Worm (Caenorhabditis elegans) whole organism, young adult: ENCODE data around the gene gro-1.

Source experiments
- D2030.7 ChIP-seq: fragments of 200-800 bp; sonication (Bioruptor generic); IDR thresholded peaks from 2 replicates; pipeline ENCODE4 v1.3.6; 2022; ENCODE audit warnings: missing genetic modification reagents, missing genetic modification characterization, missing compliant biosample characterization
- F10E7.11 ChIP-seq: sonication (generic microtip); optimal IDR thresholded peaks from 2 replicates; lab custom pipeline; 2017; ENCODE audit warnings: mild to moderate bottlenecking, missing genetic modification characterization, moderate library complexity, missing compliant biosample characterization
- F22D6.2 ChIP-seq: sonication (generic microtip); optimal IDR thresholded peaks from 2 replicates; lab custom pipeline; 2016; ENCODE audit warnings: mild to moderate bottlenecking, missing genetic modification characterization, missing compliant biosample characterization
- F23B12.7 ChIP-seq: sonication (generic microtip); optimal IDR thresholded peaks from 2 replicates; lab custom pipeline; 2017; ENCODE audit warnings: missing genetic modification characterization, mild to moderate bottlenecking, missing compliant biosample characterization, antibody characterized with exemption, moderate library complexity; ENCODE audit not compliant: insufficient read depth
- F39B2.1 ChIP-seq: fragments of 200-800 bp; sonication (Bioruptor generic); IDR thresholded peaks from 2 replicates; pipeline ENCODE4 v1.3.6; 2022; ENCODE audit warnings: missing genetic modification reagents, missing genetic modification characterization, missing compliant biosample characterization
- F49E8.2 ChIP-seq: sonication (generic microtip); optimal IDR thresholded peaks from 3 replicates; lab custom pipeline; 2017; ENCODE audit warnings: missing genetic modification characterization, mild to moderate bottlenecking, missing compliant biosample characterization, antibody characterized with exemption, moderate library complexity; ENCODE audit not compliant: insufficient read depth
- F57C9.4 ChIP-seq: sonication (generic microtip); optimal IDR thresholded peaks from 2 replicates; lab custom pipeline; 2017; ENCODE audit warnings: mild to moderate bottlenecking, missing genetic modification characterization, missing compliant biosample characterization
- T07F8.4 ChIP-seq: sonication (generic microtip); optimal IDR thresholded peaks from 2 replicates; lab custom pipeline; 2016; ENCODE audit warnings: mild to moderate bottlenecking, missing genetic modification characterization, moderate library complexity, missing compliant biosample characterization
- T26A5.8 ChIP-seq: sonication (generic microtip); optimal IDR thresholded peaks from 2 replicates; lab custom pipeline; 2016; ENCODE audit warnings: missing genetic modification characterization, missing compliant biosample characterization
- Y53F4B.3 ChIP-seq: fragments of 200-800 bp; sonication (Bioruptor generic); IDR thresholded peaks from 2 replicates; pipeline ENCODE4 v1.3.6; 2022; ENCODE audit warnings: missing genetic modification reagents, missing genetic modification characterization, missing compliant biosample characterization
- ZK185.1 ChIP-seq: sonication (generic microtip); optimal IDR thresholded peaks from 2 replicates; lab custom pipeline; 2016; ENCODE audit warnings: mild to moderate bottlenecking, missing genetic modification characterization, missing compliant biosample characterization; ENCODE audit not compliant: poor library complexity, severe bottlenecking
- ama-1 ChIP-seq, 3 experiments: fragments of 150-350 bp in 1 of 3; sonication (generic microtip) in 2 of 3; optimal IDR thresholded peaks; 2 replicates each; lab custom pipeline; 2014 to 2018; ENCODE audit warnings: missing biosample characterization in 2 of 3, missing genetic modification characterization in 2 of 3, missing genetic modification reagents in 2 of 3
- aptf-2 ChIP-seq: fragments of 200-800 bp; sonication (Bioruptor generic); conservative IDR thresholded peaks from 2 replicates; pipeline ENCODE4 v1.3.6; 2022; ENCODE audit warnings: missing genetic modification reagents, missing genetic modification characterization, missing compliant biosample characterization
- atf-7 ChIP-seq: sonication (generic microtip); optimal IDR thresholded peaks from 2 replicates; lab custom pipeline; 2017; ENCODE audit warnings: mild to moderate bottlenecking, missing genetic modification characterization, missing compliant biosample characterization
- athp-1 ChIP-seq: sonication (generic microtip); optimal IDR thresholded peaks from 2 replicates; lab custom pipeline; 2017; ENCODE audit warnings: mild to moderate bottlenecking, missing genetic modification characterization, missing compliant biosample characterization
- attf-5 ChIP-seq: fragments of 200-800 bp; sonication (Bioruptor generic); optimal IDR thresholded peaks from 2 replicates; lab custom pipeline; 2018; ENCODE audit warnings: mild to moderate bottlenecking, missing genetic modification characterization, missing compliant biosample characterization
- cebp-2 ChIP-seq: fragments of 200-800 bp; sonication (Bioruptor generic); IDR thresholded peaks from 2 replicates; pipeline ENCODE4 v1.3.6; 2022; ENCODE audit warnings: missing genetic modification characterization, missing compliant biosample characterization
- ceh-79 ChIP-seq: sonication (generic microtip); optimal IDR thresholded peaks from 2 replicates; lab custom pipeline; 2017; ENCODE audit warnings: mild to moderate bottlenecking, missing genetic modification characterization, missing compliant biosample characterization
- ceh-91 ChIP-seq: fragments of 200-800 bp; sonication (Bioruptor generic); IDR thresholded peaks from 2 replicates; pipeline ENCODE4 v1.3.6; 2022; ENCODE audit warnings: missing genetic modification reagents, missing genetic modification characterization, missing compliant biosample characterization
- chd-7 ChIP-seq: sonication (generic microtip); optimal IDR thresholded peaks from 2 replicates; lab custom pipeline; 2016; ENCODE audit warnings: mild to moderate bottlenecking, missing genetic modification characterization, moderate library complexity, missing compliant biosample characterization
- die-1 ChIP-seq: sonication (generic microtip); optimal IDR thresholded peaks from 2 replicates; lab custom pipeline; 2016; ENCODE audit warnings: missing genotype, mild to moderate bottlenecking, missing genetic modification characterization, missing compliant biosample characterization
- dpl-1 ChIP-seq: fragments of 150-350 bp; optimal IDR thresholded peaks from 2 replicates; lab custom pipeline; 2014; ENCODE audit warnings: missing biosample characterization, missing genetic modification reagents, missing genetic modification characterization
- efl-1 ChIP-seq: fragments of 150-350 bp; optimal IDR thresholded peaks from 2 replicates; lab custom pipeline; 2014; ENCODE audit warnings: missing biosample characterization, missing genetic modification reagents, missing genetic modification characterization
- ekl-4 ChIP-seq: fragments of 200-800 bp; sonication (Bioruptor generic); IDR thresholded peaks from 2 replicates; pipeline ENCODE4 v1.3.6; 2022; ENCODE audit warnings: missing genetic modification reagents, missing genetic modification characterization, missing compliant biosample characterization
- hmg-1.2 ChIP-seq: fragments of 200-800 bp; sonication (Bioruptor generic); IDR thresholded peaks from 2 replicates; pipeline ENCODE4 v1.3.6; 2022; ENCODE audit warnings: missing genetic modification reagents, missing genetic modification characterization, missing compliant biosample characterization
- let-526 ChIP-seq: fragments of 200-800 bp; sonication (Bioruptor generic); IDR thresholded peaks from 2 replicates; pipeline ENCODE4 v1.3.6; 2022; ENCODE audit warnings: missing genetic modification reagents, missing genetic modification characterization, missing compliant biosample characterization
- lin-35 ChIP-seq, 3 experiments: fragments of 150-350 bp in 2 of 3; sonication (generic microtip) in 1 of 3; optimal IDR thresholded peaks; 2 replicates each; lab custom pipeline; 2014 to 2018; ENCODE audit warnings: missing biosample characterization in 3 of 3, missing genetic modification characterization in 3 of 3, missing genetic modification reagents in 3 of 3
- lin-40 ChIP-seq: sonication (generic microtip); optimal IDR thresholded peaks from 2 replicates; lab custom pipeline; 2016; ENCODE audit warnings: missing genetic modification characterization, mild to moderate bottlenecking, missing compliant biosample characterization, missing genotype, missing genetic modification reagents
- lir-1 ChIP-seq: fragments of 200-800 bp; sonication (Bioruptor generic); conservative IDR thresholded peaks from 2 replicates; pipeline ENCODE4 v1.3.6; 2022; ENCODE audit warnings: missing genetic modification reagents, missing genetic modification characterization, missing compliant biosample characterization
- lsy-27 ChIP-seq: sonication (generic microtip); optimal IDR thresholded peaks from 2 replicates; lab custom pipeline; 2017; ENCODE audit warnings: missing genetic modification characterization, mild to moderate bottlenecking, missing compliant biosample characterization, antibody characterized with exemption, missing genotype, borderline replicate concordance; ENCODE audit not compliant: insufficient read depth
- madf-6 ChIP-seq: fragments of 200-800 bp; sonication (Bioruptor generic); IDR thresholded peaks from 2 replicates; pipeline ENCODE4 v1.3.6; 2022; ENCODE audit warnings: missing genetic modification reagents, missing genetic modification characterization, missing compliant biosample characterization
- mcd-1 ChIP-seq: fragments of 200-800 bp; sonication (Bioruptor generic); IDR thresholded peaks from 2 replicates; pipeline ENCODE4 v1.3.6; 2022; ENCODE audit warnings: missing genetic modification reagents, missing genetic modification characterization, missing compliant biosample characterization
- nfyb-1 ChIP-seq: fragments of 200-800 bp; sonication (Bioruptor generic); IDR thresholded peaks from 2 replicates; pipeline ENCODE4 v1.3.6; 2022; ENCODE audit warnings: missing genetic modification reagents, missing genetic modification characterization, missing compliant biosample characterization
- nhr-179 ChIP-seq: sonication (generic microtip); optimal IDR thresholded peaks from 2 replicates; lab custom pipeline; 2016; ENCODE audit warnings: mild to moderate bottlenecking, missing genetic modification characterization, missing compliant biosample characterization
- nhr-27 ChIP-seq: fragments of 200-800 bp; sonication (Bioruptor generic); optimal IDR thresholded peaks from 2 replicates; lab custom pipeline; 2018; ENCODE audit warnings: mild to moderate bottlenecking, missing genetic modification characterization, moderate library complexity, missing compliant biosample characterization
- nhr-90 ChIP-seq: sonication (generic microtip); optimal IDR thresholded peaks from 2 replicates; lab custom pipeline; 2016; ENCODE audit warnings: missing genotype, mild to moderate bottlenecking, missing genetic modification characterization, missing compliant biosample characterization
- rec-8 ChIP-seq, 2 experiments: sonication (generic microtip); optimal IDR thresholded peaks; 2 replicates each; lab custom pipeline; 2016; ENCODE audit warnings: mild to moderate bottlenecking in 2 of 2, missing genetic modification characterization in 2 of 2, missing genetic modification reagents in 2 of 2, missing genotype in 2 of 2, missing biosample characterization in 1 of 2, missing compliant biosample characterization in 1 of 2, moderate library complexity in 1 of 2
- sdz-38 ChIP-seq: sonication (generic microtip); optimal IDR thresholded peaks from 2 replicates; lab custom pipeline; 2016; ENCODE audit warnings: missing genotype, missing genetic modification characterization, missing compliant biosample characterization
- sea-2 ChIP-seq: fragments of 200-800 bp; sonication (Bioruptor generic); IDR thresholded peaks from 2 replicates; pipeline ENCODE4 v1.3.6; 2022; ENCODE audit warnings: missing genetic modification characterization, missing compliant biosample characterization
- snpc-1.1 ChIP-seq: sonication (generic microtip); optimal IDR thresholded peaks from 2 replicates; lab custom pipeline; 2017; ENCODE audit warnings: missing genetic modification characterization, mild to moderate bottlenecking, missing compliant biosample characterization, antibody characterized with exemption, moderate library complexity, missing genotype, missing genetic modification reagents; ENCODE audit not compliant: insufficient read depth
- snpc-1.3 ChIP-seq: sonication (generic microtip); optimal IDR thresholded peaks from 2 replicates; lab custom pipeline; 2017; ENCODE audit warnings: missing genetic modification characterization, mild to moderate bottlenecking, missing compliant biosample characterization, antibody characterized with exemption, moderate library complexity, missing genotype, missing genetic modification reagents; ENCODE audit not compliant: insufficient read depth
- snpc-3.4 ChIP-seq: sonication (generic microtip); optimal IDR thresholded peaks from 2 replicates; lab custom pipeline; 2017; ENCODE audit warnings: missing genetic modification characterization, mild to moderate bottlenecking, missing compliant biosample characterization, antibody characterized with exemption, moderate library complexity, missing genotype, missing genetic modification reagents
- somi-1 ChIP-seq: fragments of 200-800 bp; sonication (Bioruptor generic); optimal IDR thresholded peaks from 2 replicates; lab custom pipeline; 2018; ENCODE audit warnings: mild to moderate bottlenecking, missing genetic modification characterization, missing compliant biosample characterization
- tlf-1 ChIP-seq: fragments of 200-800 bp; sonication (Bioruptor generic); optimal IDR thresholded peaks from 2 replicates; lab custom pipeline; 2018; ENCODE audit warnings: mild to moderate bottlenecking, missing genetic modification characterization, missing compliant biosample characterization
- unc-130 ChIP-seq: sonication (generic microtip); optimal IDR thresholded peaks from 2 replicates; lab custom pipeline; 2016; ENCODE audit warnings: missing genetic modification reagents, missing genetic modification characterization, missing compliant biosample characterization
- ztf-18 ChIP-seq: sonication (generic microtip); optimal IDR thresholded peaks from 2 replicates; lab custom pipeline; 2016; ENCODE audit warnings: missing genotype, mild to moderate bottlenecking, missing genetic modification characterization, missing compliant biosample characterization
- ztf-28 ChIP-seq: fragments of 200-800 bp; sonication (Bioruptor generic); IDR thresholded peaks from 2 replicates; pipeline ENCODE4 v1.3.6; 2022; ENCODE audit warnings: missing genetic modification reagents, missing genetic modification characterization, missing compliant biosample characterization

The gro-1 gene

ce11 chrIII:5308278-5308677 is 43.4 kb downstream of the gro-1 start, which contains the start of gene mog-3 (continued):
- TF ChIP-seq let-526 (GFP tag; lab: Robert Waterston, UW) (no peak), die-1 (tag; lab: Kevin White, UChicago) (no peak), lin-35 (GFP tag; optimal IDR thresholded peaks at IDR 0.05; lab: Kevin White, UChicago) (peak in 1 of 3 experiments; percentile 65), lir-1 (GFP tag; lab: Robert Waterston, UW) (peak; percentile 59; the same call in 1 of the 2 replicates), T26A5.8 (tag; lab: Kevin White, UChicago) (no peak), F22D6.2 (tag; lab: Kevin White, UChicago) (no peak), ztf-28 (GFP tag; lab: Robert Waterston, UW) (peak; percentile 63; the same call in 1 of the 2 replicates), aptf-2 (GFP tag; lab: Robert Waterston, UW) (no peak; the same call in 1 of the 2 replicates), chd-7 (no peak), hmg-1.2 (GFP tag; lab: Robert Waterston, UW) (no peak), T07F8.4 (tag; lab: Kevin White, UChicago) (no peak), cebp-2 (no peak), somi-1 (GFP tag; lab: Kevin White, UChicago) (no peak), snpc-1.1 (no peak), ceh-91 (GFP tag; lab: Robert Waterston, UW) (no peak), tlf-1 (GFP tag; lab: Kevin White, UChicago) (no peak), attf-5 (peak; percentile 23), lin-40 (tag; lab: Kevin White, UChicago) (no peak), unc-130 (peak; percentile 75), ZK185.1 (tag; lab: Kevin White, UChicago) (peak; percentile 75), mcd-1 (0 out of 2 replicates have a peak, but pooled peaks have one; percentile 26), F23B12.7 (tag; lab: Kevin White, UChicago) (peak; percentile 57), nhr-90 (tag; lab: Kevin White, UChicago) (no peak), athp-1 (peak; percentile 56), sdz-38 (no peak), rec-8 (tag; optimal IDR thresholded peaks at IDR 0.05; lab: Kevin White, UChicago) (no peak), nhr-27 (no peak), snpc-1.3 (tag; lab: Kevin White, UChicago) (no peak), efl-1 (GFP tag; lab: Kevin White, UChicago) (peak; percentile 63), atf-7 (tag; lab: Kevin White, UChicago) (no peak), dpl-1 (GFP tag; lab: Kevin White, UChicago) (peak; percentile 55), nhr-179 (tag; lab: Kevin White, UChicago) (no peak), sea-2 (GFP tag; lab: Robert Waterston, UW) (no peak), snpc-3.4 (tag; lab: Kevin White, UChicago) (peak; percentile 45), ekl-4 (no peak), ztf-18 (tag; lab: Kevin White, UChicago) (no peak), F57C9.4 (tag; lab: Kevin White, UChicago) (no peak), ama-1 (optimal IDR thresholded peaks at IDR 0.05; lab: Kevin White, UChicago) (no peak), ama-1 (GFP tag; optimal IDR thresholded peaks at IDR 0.05; lab: Kevin White, UChicago) (no peak), lsy-27 (tag; lab: Kevin White, UChicago) (no peak), D2030.7 (GFP tag; lab: Robert Waterston, UW) (peak; percentile 55), F49E8.2 (tag; lab: Kevin White, UChicago) (no peak), madf-6 (peak; percentile 37; the same call in 1 of the 2 replicates), F39B2.1 (GFP tag; lab: Robert Waterston, UW) (no peak), Y53F4B.3 (GFP tag; lab: Robert Waterston, UW) (no peak), ceh-79 (tag; lab: Kevin White, UChicago) (no peak), F10E7.11 (tag; lab: Kevin White, UChicago) (no peak), nfyb-1 (no peak)
